Comparison of ENCODE assay signal across 2 fruit fly cellular contexts in the genomic region with DNA sequence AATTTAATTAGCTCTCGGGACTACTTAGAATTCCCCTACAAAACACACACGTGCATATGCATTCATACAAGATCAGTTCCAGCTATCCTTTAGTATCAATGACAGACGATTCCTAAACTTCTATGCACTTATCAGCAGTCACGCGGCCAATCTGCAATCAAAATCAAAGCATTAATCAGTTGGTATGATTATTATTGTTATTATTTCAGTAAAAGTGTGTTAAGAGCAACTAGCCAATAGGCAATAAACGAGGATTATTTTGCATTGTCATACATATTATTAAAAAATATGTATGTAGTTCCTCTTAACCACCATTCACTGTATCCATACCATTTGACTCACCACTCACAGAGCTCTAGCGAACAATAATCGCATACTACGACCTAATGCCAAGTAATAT.
TF ChIP-seq lines count a peak whose summit lies in the region.

No protein-coding gene starts in this region.

- no peak for TF ChIP-seq CTCF in whole organism, embryonic (GFP tag; optimal IDR thresholded peaks at IDR 0.05; lab: Kevin White, UChicago)

TF ChIP-seq in whole organism, adult, 20 proteins besides CTCF, POLR2A, EP300 and RAD21:
- TF ChIP-seq CG1620 (GFP tag; optimal IDR thresholded peaks at IDR 0.05; lab: Kevin White, UChicago): no peak
- peak in 1 of 2 experiments; percentile 50 for TF ChIP-seq cnc (optimal IDR thresholded peaks at IDR 0.05; lab: Kevin White, UChicago)
- no peak for TF ChIP-seq toe (GFP tag; optimal IDR thresholded peaks at IDR 0.05; lab: Kevin White, UChicago)
- peak; percentile 40 for TF ChIP-seq CG33017 (tag; optimal IDR thresholded peaks at IDR 0.05; lab: Kevin White, UChicago)
- TF ChIP-seq cic (GFP tag; optimal IDR thresholded peaks at IDR 0.05; lab: Kevin White, UChicago): peak; percentile 88
- TF ChIP-seq pad (GFP tag; optimal IDR thresholded peaks at IDR 0.05; lab: Kevin White, UChicago): no peak
- TF ChIP-seq bab1 (GFP tag; optimal IDR thresholded peaks at IDR 0.05; lab: Kevin White, UChicago): no peak
- no peak for TF ChIP-seq Clk (GFP tag; optimal IDR thresholded peaks at IDR 0.05; lab: Kevin White, UChicago)
- TF ChIP-seq kay (GFP tag; lab: Kevin White, UChicago; ENCODE audit: borderline replicate concordance): peak; percentile 98
- no peak for TF ChIP-seq CG7045 (GFP tag; optimal IDR thresholded peaks at IDR 0.05; lab: Kevin White, UChicago)
- TF ChIP-seq Crg-1 (GFP tag; optimal IDR thresholded peaks at IDR 0.05; lab: Kevin White, UChicago): no peak
- peak; percentile 41 for TF ChIP-seq CG12768 (GFP tag; optimal IDR thresholded peaks at IDR 0.05; lab: Kevin White, UChicago)
- no peak for TF ChIP-seq CG7101 (tag; optimal IDR thresholded peaks at IDR 0.05; lab: Kevin White, UChicago)
- TF ChIP-seq ovo (GFP tag; optimal IDR thresholded peaks at IDR 0.05; lab: Kevin White, UChicago): no peak
- no peak for TF ChIP-seq CG5204 (GFP tag; optimal IDR thresholded peaks at IDR 0.05; lab: Kevin White, UChicago)
- peak; percentile 17 for TF ChIP-seq Mnt (GFP tag; optimal IDR thresholded peaks at IDR 0.05; lab: Kevin White, UChicago)
- TF ChIP-seq CG11617 (GFP tag; optimal IDR thresholded peaks at IDR 0.05; lab: Kevin White, UChicago): no peak
- peak; percentile 47 for TF ChIP-seq CG14711 (tag; optimal IDR thresholded peaks at IDR 0.05; lab: Kevin White, UChicago)
- no peak for TF ChIP-seq tj (GFP tag; optimal IDR thresholded peaks at IDR 0.05; lab: Kevin White, UChicago)
- TF ChIP-seq Hr96 (GFP tag; optimal IDR thresholded peaks at IDR 0.05; lab: Kevin White, UChicago): no peak

TF ChIP-seq in whole organism, embryonic, 481 proteins besides CTCF, POLR2A, EP300 and RAD21:
- TF ChIP-seq Med (GFP tag; lab: Kevin White, UChicago) (peak; percentile 36), CG12769 (tag; optimal IDR thresholded peaks at IDR 0.05; lab: Kevin White, UChicago) (no peak)
TF ChIP-seq in whole organism, embryonic: peak in this region for 1.
